Worm (Caenorhabditis elegans): Measurements from ENCODE around the gene ncl-1.

ncl-1 gene

ce11 chrIII:7711908-7712359 is 7.6 kb upstream of the ncl-1 start, which contains the start of gene C03B8.3:
TSS of gene C03B8.3 (plus strand) at chrIII:7712309.
- peak; percentile 54 for TF ChIP-seq mes-2 (tag; optimal IDR thresholded peaks at IDR 0.05; ENCODE audit: poor library complexity, severe bottlenecking)
- no peak for TF ChIP-seq ZK337.2 (GFP tag; IDR thresholded peaks at IDR 0.05)
- TF ChIP-seq arid-1 (GFP tag; conservative IDR thresholded peaks at IDR 0.05), result 0 out of 2 replicates have a peak, but pooled peaks have one; percentile 24
- no peak for TF ChIP-seq F10B5.3 (tag; optimal IDR thresholded peaks at IDR 0.05)
- TF ChIP-seq lsy-2 (tag; optimal IDR thresholded peaks at IDR 0.05), result peak in 1 of 2 experiments; percentile 28
- peak; percentile 77 for TF ChIP-seq lin-13 (GFP tag; optimal IDR thresholded peaks at IDR 0.05)
- TF ChIP-seq hmg-1.1 (GFP tag; IDR thresholded peaks at IDR 0.05), result 0 out of 2 replicates have a peak, but pooled peaks have one; percentile 11
- TF ChIP-seq lim-7 (GFP tag; IDR thresholded peaks at IDR 0.05), result no peak
- TF ChIP-seq egl-43 (GFP tag; IDR thresholded peaks at IDR 0.05), result no peak

ce11 chrIII:7715151-7715550 is 4.4 kb upstream of the ncl-1 start:
- peak; percentile 97 for TF ChIP-seq Y48G9A.11 (GFP tag; IDR thresholded peaks at IDR 0.05)

ce11 chrIII:7716550-7716949 is 3.0 kb upstream of the ncl-1 start:
- TF ChIP-seq attf-4 (tag; optimal IDR thresholded peaks at IDR 0.05) (no peak), F37D6.2 (tag; optimal IDR thresholded peaks at IDR 0.05) (no peak), spr-3 (GFP tag; optimal IDR thresholded peaks at IDR 0.05) (no peak), lim-7 (GFP tag; IDR thresholded peaks at IDR 0.05) (no peak), set-16 (GFP tag; IDR thresholded peaks at IDR 0.05) (peak; percentile 44; the same call in 1 of the 2 replicates), lsy-2 (tag; optimal IDR thresholded peaks at IDR 0.05) (no peak), nhr-48 (tag; optimal IDR thresholded peaks at IDR 0.05) (no peak), mes-2 (tag; optimal IDR thresholded peaks at IDR 0.05; ENCODE audit: poor library complexity, severe bottlenecking) (no peak), hmg-1.1 (GFP tag; IDR thresholded peaks at IDR 0.05) (0 out of 2 replicates have a peak, but pooled peaks have one; percentile 10)

ce11 chrIII:7718318-7718717 is 1.2 kb upstream of the ncl-1 start:
- TF ChIP-seq sdz-12 (GFP tag; optimal IDR thresholded peaks at IDR 0.05), result no peak
- no peak for TF ChIP-seq nhr-48 (tag; optimal IDR thresholded peaks at IDR 0.05)
- TF ChIP-seq lir-3 (tag; optimal IDR thresholded peaks at IDR 0.05), result no peak
- no peak for TF ChIP-seq F49E8.2 (tag; optimal IDR thresholded peaks at IDR 0.05; ENCODE audit: borderline replicate concordance)
- TF ChIP-seq nhr-10 (tag; optimal IDR thresholded peaks at IDR 0.05), result peak; percentile 3
- TF ChIP-seq lin-13 (GFP tag; optimal IDR thresholded peaks at IDR 0.05), result peak; percentile 94
- peak; percentile 72 for TF ChIP-seq ceh-20 (GFP tag; IDR thresholded peaks at IDR 0.05)
- peak; percentile 86 for TF ChIP-seq dmd-6 (GFP tag; IDR thresholded peaks at IDR 0.05)
- TF ChIP-seq nhr-11 (tag; optimal IDR thresholded peaks at IDR 0.05), result peak; percentile 85
- peak; percentile 88 for TF ChIP-seq mep-1 (tag; optimal IDR thresholded peaks at IDR 0.05)
- peak; percentile 97 for TF ChIP-seq dve-1 (tag; optimal IDR thresholded peaks at IDR 0.05; ENCODE audit: insufficient read depth)
- no peak for TF ChIP-seq pha-4 (GFP tag; IDR thresholded peaks at IDR 0.05)
- TF ChIP-seq pha-4 (tag; optimal IDR thresholded peaks at IDR 0.05), result peak; percentile 62
- no peak for TF ChIP-seq ceh-62 (tag; optimal IDR thresholded peaks at IDR 0.05)
- peak; percentile 91 for TF ChIP-seq hlh-11 (tag; optimal IDR thresholded peaks at IDR 0.05)
- no peak for TF ChIP-seq F37D6.2 (tag; optimal IDR thresholded peaks at IDR 0.05)
- peak; percentile 69 for TF ChIP-seq mes-2 (tag; optimal IDR thresholded peaks at IDR 0.05; ENCODE audit: poor library complexity, severe bottlenecking)
- TF ChIP-seq nhr-25 (tag; optimal IDR thresholded peaks at IDR 0.05; ENCODE audit: borderline replicate concordance, insufficient read depth), result peak; percentile 25
- TF ChIP-seq nhr-76 (tag; optimal IDR thresholded peaks at IDR 0.05), result peak; percentile 73
- peak; percentile 76 for TF ChIP-seq T20F7.1 (GFP tag; optimal IDR thresholded peaks at IDR 0.05)
- peak; percentile 24 for TF ChIP-seq rbr-2 (tag; optimal IDR thresholded peaks at IDR 0.05)
- no peak for TF ChIP-seq cey-2 (tag; optimal IDR thresholded peaks at IDR 0.05; ENCODE audit: borderline replicate concordance, insufficient read depth)
- peak; percentile 95 for TF ChIP-seq nhr-77 (tag; optimal IDR thresholded peaks at IDR 0.05)
- peak; percentile 94 for TF ChIP-seq mxl-3 (GFP tag; optimal IDR thresholded peaks at IDR 0.05)
- TF ChIP-seq hlh-30 (tag; optimal IDR thresholded peaks at IDR 0.05; ENCODE audit: insufficient read depth), result peak; percentile 87
- TF ChIP-seq aha-1 (tag), result peak; percentile 46
- TF ChIP-seq daf-19 (GFP tag; conservative IDR thresholded peaks at IDR 0.05), result no peak
- peak; percentile 37 for TF ChIP-seq ztf-7 (tag; optimal IDR thresholded peaks at IDR 0.05)
- peak; percentile 100 for TF ChIP-seq nhr-28 (tag; optimal IDR thresholded peaks at IDR 0.05)
- TF ChIP-seq dmd-9 (GFP tag; IDR thresholded peaks at IDR 0.05), result no peak
- TF ChIP-seq hmg-1.1 (GFP tag; IDR thresholded peaks at IDR 0.05), result peak; percentile 54
- TF ChIP-seq hif-1 (tag; optimal IDR thresholded peaks at IDR 0.05), result peak in 1 of 2 experiments; percentile 35
- TF ChIP-seq dpl-1 (GFP tag; optimal IDR thresholded peaks at IDR 0.05), result peak; percentile 53

All from whole organism, L4 larva.